Fruit fly (Drosophila melanogaster): ENCODE data around the gene aay.

The aay gene

DNA sequence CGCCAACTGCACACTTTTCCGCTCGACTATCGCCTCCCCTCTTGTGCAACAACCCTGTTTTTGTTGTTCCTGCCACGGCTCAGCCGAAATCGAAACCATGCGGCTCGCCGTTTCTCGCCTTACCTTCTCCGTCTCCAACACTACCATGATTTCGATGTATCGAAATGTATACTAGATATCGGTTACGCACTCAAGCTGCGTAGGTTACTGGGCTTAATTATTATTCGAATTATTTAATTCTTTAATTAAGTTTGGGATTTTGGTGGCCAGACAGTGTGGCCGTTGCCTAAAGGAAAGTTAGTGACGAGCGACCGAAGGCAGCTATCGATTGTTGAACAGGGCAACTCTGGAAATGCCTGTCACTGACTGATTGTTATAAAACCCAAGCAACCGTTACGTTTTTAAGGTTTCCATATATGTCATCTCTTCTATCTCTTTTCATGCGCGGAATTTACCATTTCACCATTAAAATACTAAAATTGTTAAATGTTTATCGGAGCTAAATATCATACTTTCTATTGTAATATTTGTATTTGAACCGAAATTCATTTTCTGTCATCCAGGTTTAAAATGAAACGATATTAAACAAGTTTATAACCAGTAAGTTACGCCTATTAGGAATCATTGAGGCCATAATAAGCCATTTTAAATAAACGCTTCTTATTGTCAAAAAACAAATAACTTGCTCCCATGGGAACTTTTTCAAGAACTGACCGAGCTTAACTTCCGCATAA is 20.7 kb upstream of the aay start, which contains the start of gene eIF4E1 (continued):
- TF ChIP-seq Dref (GFP tag; IDR thresholded peaks at IDR 0.05) (peak; percentile 92), Dip3 (GFP tag; optimal IDR thresholded peaks at IDR 0.05) (no peak), sisA (GFP tag; IDR thresholded peaks at IDR 0.05) (peak; percentile 29; the same call in 1 of the 2 replicates), CG5953 (GFP tag; IDR thresholded peaks at IDR 0.05) (no peak), bcd (GFP tag; optimal IDR thresholded peaks at IDR 0.05) (peak; percentile 8), mld (GFP tag; IDR thresholded peaks at IDR 0.05; ENCODE audit: partially characterized antibody) (peak; percentile 68), CG1792 (GFP tag; optimal IDR thresholded peaks at IDR 0.05) (peak; percentile 28), crol (GFP tag; IDR thresholded peaks at IDR 0.05) (no peak), ato (GFP tag; IDR thresholded peaks at IDR 0.05; ENCODE audit: partially characterized antibody) (peak; percentile 62), pzg (GFP tag; optimal IDR thresholded peaks at IDR 0.05) (peak; percentile 94), CG2199 (GFP tag; IDR thresholded peaks at IDR 0.05) (peak; percentile 84; the same call in 2 of the 3 replicates), CG13894 (tag; optimal IDR thresholded peaks at IDR 0.05) (peak; percentile 31), HmgZ (tag; optimal IDR thresholded peaks at IDR 0.05) (peak; percentile 42), Trl (optimal IDR thresholded peaks at IDR 0.05) (peak in 1 of 2 experiments; percentile 74), Trl (GFP tag; optimal IDR thresholded peaks at IDR 0.05) (no peak), YL-1 (GFP tag; optimal IDR thresholded peaks at IDR 0.05) (peak; percentile 61), D (optimal IDR thresholded peaks at IDR 0.05) (no peak), D (GFP tag; optimal IDR thresholded peaks at IDR 0.05) (no peak), onecut (GFP tag; IDR thresholded peaks at IDR 0.05) (no peak), tll (GFP tag; optimal IDR thresholded peaks at IDR 0.05) (peak; percentile 20 to 54), pb (GFP tag; optimal IDR thresholded peaks at IDR 0.05) (peak; percentile 7), CG12659 (GFP tag; optimal IDR thresholded peaks at IDR 0.05) (peak; percentile 77), HLHmδ (GFP tag; optimal IDR thresholded peaks at IDR 0.05) (no peak), chinmo (GFP tag; IDR thresholded peaks at IDR 0.05; ENCODE audit: partially characterized antibody) (0 out of 4 replicates have a peak, but pooled peaks have one; percentile 19), CG14441 (GFP tag; IDR thresholded peaks at IDR 0.05) (no peak), CG8478 (optimal IDR thresholded peaks at IDR 0.05) (peak; percentile 86), ems (GFP tag; optimal IDR thresholded peaks at IDR 0.05) (peak; percentile 37), crp (GFP tag; optimal IDR thresholded peaks at IDR 0.05) (peak in 1 of 2 experiments; percentile 5), Sin3A (optimal IDR thresholded peaks at IDR 0.05) (peak; percentile 89), NFAT (GFP tag; IDR thresholded peaks at IDR 0.05) (peak; percentile 54; the same call in 1 of the 2 replicates), dpn (GFP tag; optimal IDR thresholded peaks at IDR 0.05) (peak in 1 of 2 experiments; percentile 62), CG10267 (tag; optimal IDR thresholded peaks at IDR 0.05) (peak; percentile 65), CG18011 (GFP tag; optimal IDR thresholded peaks at IDR 0.05) (peak; percentile 97), gcm (GFP tag; optimal IDR thresholded peaks at IDR 0.05) (no peak), sima (GFP tag; optimal IDR thresholded peaks at IDR 0.05) (no peak), dm (GFP tag; optimal IDR thresholded peaks at IDR 0.05) (peak; percentile 61), stwl (tag; optimal IDR thresholded peaks at IDR 0.05) (peak; percentile 93), ind (GFP tag; optimal IDR thresholded peaks at IDR 0.05) (no peak), CG6791 (GFP tag; IDR thresholded peaks at IDR 0.05; ENCODE audit: partially characterized antibody) (peak; percentile 73), amos (GFP tag; IDR thresholded peaks at IDR 0.05; ENCODE audit: partially characterized antibody) (peak; percentile 86), grn (GFP tag; optimal IDR thresholded peaks at IDR 0.05) (peak; percentile 7), slbo (GFP tag; IDR thresholded peaks at IDR 0.05) (peak; percentile 65; the same call in 1 of the 2 replicates), trh (GFP tag; optimal IDR thresholded peaks at IDR 0.05) (no peak), CG18262 (tag; optimal IDR thresholded peaks at IDR 0.05) (peak; percentile 0), CG11247 (GFP tag; IDR thresholded peaks at IDR 0.05) (peak; percentile 43), CG13287 (GFP tag; IDR thresholded peaks at IDR 0.05; ENCODE audit: partially characterized antibody) (peak; percentile 80), Ets65A (GFP tag) (peak; percentile 89), CG7745 (tag; optimal IDR thresholded peaks at IDR 0.05) (peak; percentile 57), Adf1 (GFP tag; IDR thresholded peaks at IDR 0.05) (0 out of 2 replicates have a peak, but pooled peaks have one; percentile 28), CG1603 (tag; optimal IDR thresholded peaks at IDR 0.05) (peak; percentile 80)

Data from whole organism, embryonic.